Worm (Caenorhabditis elegans) whole organism, young adult: Measurements from ENCODE around the gene T08D2.6.
"Not testable (repeated sequence)": the region's sequence is repeated elsewhere in the genome, so short reads cannot be mapped to it uniquely, and the experiment has no call there.

Source experiments
- nfya-1 ChIP-seq: sonication (generic microtip); optimal IDR thresholded peaks from 2 replicates; lab custom pipeline; 2017; ENCODE audit warnings: antibody characterized with exemption, missing compliant biosample characterization, missing genetic modification characterization, borderline replicate concordance; ENCODE audit not compliant: insufficient read depth
- nfyb-1 ChIP-seq: fragments of 200-800 bp; sonication (Bioruptor generic); IDR thresholded peaks from 2 replicates; pipeline ENCODE4 v1.3.6; 2022; ENCODE audit warnings: missing genetic modification reagents, missing genetic modification characterization, missing compliant biosample characterization
- tbx-9 ChIP-seq: sonication (generic microtip); optimal IDR thresholded peaks from 2 replicates; lab custom pipeline; 2016; ENCODE audit warnings: borderline replicate concordance, missing genetic modification characterization, inconsistent platforms, missing compliant biosample characterization

ce11 chrX:163800-164199 lies 18.2 kb downstream of the T08D2.6 start:
- TF ChIP-seq tbx-9; nfya-1 (tag; lab: Kevin White, UChicago); nfyb-1 (GFP tag; lab: Robert Waterston, UW): not testable (repeated sequence)
